Worm (Caenorhabditis elegans) whole organism, mixed stage, embryonic: ENCODE data around the gene chil-10.

Experiments used
- elt-1 ChIP-seq: sonication (generic microtip); optimal IDR thresholded peaks from 2 replicates; lab custom pipeline; 2017; ENCODE audit warnings: missing genetic modification characterization, mild to moderate bottlenecking, missing compliant biosample characterization, antibody characterized with exemption, moderate library complexity, borderline replicate concordance; ENCODE audit not compliant: insufficient read depth
- lsy-2 ChIP-seq: fragments of 150-350 bp; optimal IDR thresholded peaks from 2 replicates; lab custom pipeline; 2014; ENCODE audit warnings: missing biosample characterization, missing genetic modification characterization
- snpc-4 ChIP-seq: fragments of 150-350 bp; optimal IDR thresholded peaks from 2 replicates; lab custom pipeline; 2014; ENCODE audit warnings: missing biosample characterization, missing genetic modification characterization
- unc-62 ChIP-seq: fragments of 150-350 bp; optimal IDR thresholded peaks from 2 replicates; lab custom pipeline; 2014; ENCODE audit warnings: missing biosample characterization, missing genetic modification reagents, missing genetic modification characterization

- TF ChIP-seq snpc-4: no peak
- no peak for TF ChIP-seq unc-62
- TF ChIP-seq lsy-2 (tag; lab: Kevin White, UChicago): no peak
- TF ChIP-seq elt-1 (tag; lab: Kevin White, UChicago): no peak
Measured at ce11 chrX:977958-978686, 20.4 kb downstream of the chil-10 start, which contains the start of gene abhd-3.2.
